Worm (Caenorhabditis elegans): ENCODE data around the gene mogs-1.

mogs-1 gene

DNA sequence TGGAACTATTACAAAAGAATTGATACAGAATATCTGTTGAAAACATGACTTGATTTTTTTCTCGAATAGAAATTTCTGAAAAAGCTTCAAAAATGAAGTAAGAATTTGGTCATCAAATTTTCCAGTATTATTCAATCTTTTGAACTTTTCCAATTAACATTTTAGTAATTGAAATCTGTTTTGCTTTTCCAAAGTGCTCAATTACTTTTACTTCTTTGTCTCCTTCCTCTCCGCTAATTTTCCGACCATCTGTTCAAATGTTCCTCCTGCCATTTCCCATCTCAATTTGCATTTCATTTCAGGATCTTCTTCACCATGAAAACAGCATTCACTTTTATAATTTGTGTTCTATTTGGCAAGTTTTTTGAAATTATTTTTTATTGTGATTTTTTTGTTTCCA is 27.1 kb upstream of the mogs-1 start, which contains the start of gene F36H1.11:
Gene F36H1.11 (plus strand): TSS at position 301 of the 400 bp plus-strand sequence.
- no peak for TF ChIP-seq egl-27 (tag; optimal IDR thresholded peaks at IDR 0.05)

DNA sequence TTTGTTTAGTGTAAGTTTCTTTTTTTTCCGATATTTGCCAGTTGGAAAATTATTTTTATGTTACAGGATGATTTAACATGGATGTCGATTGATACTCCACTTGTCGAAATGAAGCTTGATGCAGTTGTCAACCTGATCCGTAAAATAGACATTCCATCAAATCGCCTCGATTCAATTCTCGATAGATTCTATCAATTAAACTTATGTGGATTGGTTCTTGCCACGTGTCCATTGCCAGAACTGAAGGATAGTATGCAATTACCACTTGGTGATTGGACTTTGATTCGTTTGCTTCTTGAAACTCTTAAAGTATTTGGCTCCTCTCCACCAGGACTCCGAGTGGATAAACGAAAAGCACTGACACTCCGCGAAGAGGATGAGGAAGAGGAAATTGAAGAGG is 22.6 kb upstream of the mogs-1 start:
- TF ChIP-seq alr-1 (tag; optimal IDR thresholded peaks at IDR 0.05) (no peak), ama-1 (optimal IDR thresholded peaks at IDR 0.05) (no peak), unc-39 (tag; optimal IDR thresholded peaks at IDR 0.05) (no peak), nhr-10 (tag; optimal IDR thresholded peaks at IDR 0.05) (no peak), ceh-16 (tag; optimal IDR thresholded peaks at IDR 0.05) (no peak), ceh-82 (tag; optimal IDR thresholded peaks at IDR 0.05) (no peak), elt-1 (tag; optimal IDR thresholded peaks at IDR 0.05) (no peak)

DNA sequence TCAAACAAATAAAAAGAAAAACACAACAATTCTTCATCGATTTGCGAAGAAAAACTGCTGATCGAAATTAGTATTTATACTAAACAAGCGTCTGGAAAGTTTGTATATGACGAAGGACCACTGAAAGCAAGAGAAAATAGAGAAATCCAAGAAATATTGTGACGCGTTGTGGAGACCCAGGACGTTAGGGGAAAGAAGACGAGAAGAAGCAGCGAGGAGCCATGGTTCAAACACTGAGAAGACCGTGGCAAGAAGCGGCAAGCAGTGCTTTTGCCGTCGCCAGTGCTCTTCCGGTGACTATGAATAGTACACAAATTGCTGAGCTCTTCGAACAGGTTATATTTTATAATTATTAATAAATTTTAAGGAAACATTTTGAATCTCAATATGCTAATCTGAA is 16.9 kb upstream of the mogs-1 start:
- TF ChIP-seq unc-62 (GFP tag; optimal IDR thresholded peaks at IDR 0.05) (no peak), unc-55 (GFP tag; optimal IDR thresholded peaks at IDR 0.05) (peak; percentile 64), dmd-4 (tag; optimal IDR thresholded peaks at IDR 0.05) (no peak), C34F6.9 (tag; optimal IDR thresholded peaks at IDR 0.05) (peak; percentile 53), lin-13 (GFP tag; optimal IDR thresholded peaks at IDR 0.05) (no peak), skn-1 (tag; optimal IDR thresholded peaks at IDR 0.05) (no peak)

DNA sequence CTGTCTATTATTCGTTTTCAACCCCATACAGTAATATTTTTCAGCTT is 16.7 kb upstream of the mogs-1 start, which contains the start of gene kdin-1:
Gene kdin-1 (plus strand): TSS at position 38 of the 47 bp plus-strand sequence.
- TF ChIP-seq lin-39 (tag; optimal IDR thresholded peaks at IDR 0.05) (no peak), mdl-1 (tag; optimal IDR thresholded peaks at IDR 0.05) (no peak), nhr-23 (tag; optimal IDR thresholded peaks at IDR 0.05) (no peak), F13H6.1 (tag; optimal IDR thresholded peaks at IDR 0.05) (no peak), dmd-4 (tag; optimal IDR thresholded peaks at IDR 0.05) (no peak), sma-9 (GFP tag; optimal IDR thresholded peaks at IDR 0.05) (no peak), sma-9 (tag; optimal IDR thresholded peaks at IDR 0.05) (no peak), sem-4 (tag; optimal IDR thresholded peaks at IDR 0.05) (no peak), nhr-21 (tag; optimal IDR thresholded peaks at IDR 0.05) (no peak), nhr-237 (tag; optimal IDR thresholded peaks at IDR 0.05) (no peak), unc-55 (GFP tag; optimal IDR thresholded peaks at IDR 0.05) (no peak), ama-1 (optimal IDR thresholded peaks at IDR 0.05) (no peak), ztf-1 (GFP tag; conservative IDR thresholded peaks at IDR 0.05) (no peak)

DNA sequence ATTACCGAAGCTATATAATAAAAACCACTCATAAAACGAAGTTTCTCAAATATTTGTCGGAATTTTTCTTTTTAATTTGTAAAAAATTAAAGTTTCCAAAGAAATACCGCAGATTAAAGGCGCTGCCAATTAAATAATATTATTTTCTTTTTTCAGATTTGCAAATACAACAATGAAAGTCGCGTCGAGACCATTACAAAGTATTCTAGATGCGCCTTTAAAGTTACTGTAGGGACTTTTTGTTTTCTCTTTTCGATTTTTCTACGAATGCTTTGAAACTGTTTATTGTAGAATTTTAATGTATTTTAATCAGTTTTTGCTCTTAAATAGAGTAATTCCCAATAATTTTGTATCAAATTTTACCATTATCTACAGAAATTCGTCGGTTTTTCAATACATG is 16.5 kb upstream of the mogs-1 start:
- TF ChIP-seq Y55F3AM.14 (GFP tag; optimal IDR thresholded peaks at IDR 0.05): no peak
- no peak for TF ChIP-seq nhr-25 (tag; optimal IDR thresholded peaks at IDR 0.05)
- no peak for TF ChIP-seq unc-62 (GFP tag; optimal IDR thresholded peaks at IDR 0.05)
- no peak for TF ChIP-seq snpc-4 (tag; optimal IDR thresholded peaks at IDR 0.05)
- TF ChIP-seq sma-9 (GFP tag; optimal IDR thresholded peaks at IDR 0.05): no peak
- no peak for TF ChIP-seq sma-9 (tag; optimal IDR thresholded peaks at IDR 0.05)
- no peak for TF ChIP-seq lsy-2 (tag; optimal IDR thresholded peaks at IDR 0.05)
- TF ChIP-seq ztf-1 (GFP tag; conservative IDR thresholded peaks at IDR 0.05): no peak
- TF ChIP-seq ama-1 (optimal IDR thresholded peaks at IDR 0.05): no peak

DNA sequence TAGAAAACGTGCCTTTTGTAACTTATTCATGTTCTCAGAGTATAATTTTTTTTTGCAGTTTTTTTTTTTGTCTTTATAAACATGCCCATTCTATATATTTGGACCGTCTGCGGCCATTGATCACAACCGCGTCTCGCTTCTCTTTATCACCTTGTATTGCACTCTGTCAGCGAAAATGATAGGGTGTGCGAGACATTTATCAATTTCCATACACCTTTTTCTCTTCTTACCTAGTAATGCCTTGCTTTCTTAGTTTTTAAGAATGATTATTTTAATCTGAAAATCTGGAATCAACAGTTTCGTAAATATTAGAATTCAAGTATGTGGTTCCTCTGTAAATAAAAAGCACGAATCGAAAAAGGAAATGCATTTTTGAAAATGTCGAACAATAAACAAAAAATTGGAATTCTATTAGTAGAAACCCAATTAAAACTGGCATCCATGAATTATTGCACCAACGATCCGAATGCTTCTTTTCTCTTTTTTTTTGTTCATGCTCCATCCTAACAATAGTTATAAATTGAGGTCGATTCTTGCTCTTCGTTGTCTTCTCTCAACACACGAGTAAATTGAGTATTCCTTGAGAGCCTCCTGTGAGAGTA is 15.5 kb upstream of the mogs-1 start:
- TF ChIP-seq lsy-2 (tag; optimal IDR thresholded peaks at IDR 0.05) (peak in 1 of 2 experiments; percentile 33), unc-39 (tag; optimal IDR thresholded peaks at IDR 0.05) (no peak), ceh-16 (tag; optimal IDR thresholded peaks at IDR 0.05) (no peak), nhr-10 (tag; optimal IDR thresholded peaks at IDR 0.05) (no peak), zag-1 (tag; optimal IDR thresholded peaks at IDR 0.05) (peak; percentile 22), elt-3 (tag; optimal IDR thresholded peaks at IDR 0.05) (no peak), mdl-1 (tag; optimal IDR thresholded peaks at IDR 0.05) (no peak), sem-4 (tag; optimal IDR thresholded peaks at IDR 0.05) (no peak), C34F6.9 (tag; optimal IDR thresholded peaks at IDR 0.05) (no peak), lin-13 (GFP tag; optimal IDR thresholded peaks at IDR 0.05) (no peak), mbf-1 (tag; optimal IDR thresholded peaks at IDR 0.05) (no peak), fos-1 (tag; optimal IDR thresholded peaks at IDR 0.05) (peak; percentile 73)

DNA sequence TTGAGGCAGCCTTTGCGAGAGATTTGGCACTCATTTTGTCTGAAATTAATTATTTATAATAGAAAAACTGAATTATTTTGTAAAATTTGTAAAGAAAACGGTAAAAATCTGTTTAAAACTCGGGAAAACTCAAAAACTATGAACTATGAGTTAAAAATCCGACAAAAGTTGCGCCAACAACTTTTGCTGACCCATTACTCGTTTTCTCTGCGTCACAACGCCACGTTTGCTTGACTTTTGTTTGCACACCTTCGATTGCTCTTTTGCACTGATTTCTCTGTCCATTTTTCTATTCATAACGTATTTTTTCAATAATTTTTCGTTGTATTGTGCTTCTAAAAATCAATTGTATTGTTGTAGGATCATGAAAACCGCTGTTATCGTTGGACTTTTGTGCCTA is 14.5 kb upstream of the mogs-1 start, which contains the start of gene fkb-1:
Gene fkb-1 (plus strand): TSS at position 361 of the 400 bp plus-strand sequence.
- TF ChIP-seq ceh-16 (tag; optimal IDR thresholded peaks at IDR 0.05) (no peak), nhr-25 (tag; optimal IDR thresholded peaks at IDR 0.05) (peak; percentile 38), skn-1 (tag; optimal IDR thresholded peaks at IDR 0.05) (no peak), sem-4 (tag; optimal IDR thresholded peaks at IDR 0.05) (peak; percentile 42), nhr-23 (tag; optimal IDR thresholded peaks at IDR 0.05) (no peak), nhr-21 (tag; optimal IDR thresholded peaks at IDR 0.05) (peak; percentile 19), lin-39 (tag; optimal IDR thresholded peaks at IDR 0.05) (no peak), lin-13 (GFP tag; optimal IDR thresholded peaks at IDR 0.05) (peak; percentile 50), ztf-11 (tag; optimal IDR thresholded peaks at IDR 0.05) (no peak), crh-2 (tag; optimal IDR thresholded peaks at IDR 0.05) (peak; percentile 98), snpc-4 (tag; optimal IDR thresholded peaks at IDR 0.05) (no peak), C34F6.9 (tag; optimal IDR thresholded peaks at IDR 0.05) (peak; percentile 87), sma-9 (GFP tag; optimal IDR thresholded peaks at IDR 0.05) (peak; percentile 76), sma-9 (tag; optimal IDR thresholded peaks at IDR 0.05) (no peak), ztf-1 (GFP tag; conservative IDR thresholded peaks at IDR 0.05) (no peak), ZK546.5 (tag; optimal IDR thresholded peaks at IDR 0.05) (no peak), nhr-6 (tag; optimal IDR thresholded peaks at IDR 0.05) (peak; percentile 45), unc-55 (GFP tag; optimal IDR thresholded peaks at IDR 0.05) (peak; percentile 79), elt-1 (tag; optimal IDR thresholded peaks at IDR 0.05) (no peak), fos-1 (tag; optimal IDR thresholded peaks at IDR 0.05) (peak; percentile 74), nhr-10 (tag; optimal IDR thresholded peaks at IDR 0.05) (no peak), F13H6.1 (tag; optimal IDR thresholded peaks at IDR 0.05) (peak; percentile 59), nhr-129 (tag; optimal IDR thresholded peaks at IDR 0.05) (peak; percentile 72), zag-1 (tag; optimal IDR thresholded peaks at IDR 0.05) (peak; percentile 77), gmeb-1 (tag; optimal IDR thresholded peaks at IDR 0.05) (peak; percentile 77), unc-62 (GFP tag; optimal IDR thresholded peaks at IDR 0.05) (no peak), lsy-2 (tag; optimal IDR thresholded peaks at IDR 0.05) (peak; percentile 49 to 83)
